Worm (Caenorhabditis elegans): ENCODE data around the gene Y75B8A.8.

Gene Y75B8A.8

ce11 chrIII:12160458-12160857 lies at the start of gene Y75B8A.8:
TSS of gene Y75B8A.8 (plus strand) at chrIII:12160758.
- no peak for TF ChIP-seq him-1 (tag; optimal IDR thresholded peaks at IDR 0.05)
- TF ChIP-seq dao-5 (tag; optimal IDR thresholded peaks at IDR 0.05) = no peak
- no peak for TF ChIP-seq W03F9.2 (tag; optimal IDR thresholded peaks at IDR 0.05)

- TF ChIP-seq dao-5 (tag; optimal IDR thresholded peaks at IDR 0.05) = no peak
- TF ChIP-seq him-1 (tag; optimal IDR thresholded peaks at IDR 0.05) = no peak
- no peak for TF ChIP-seq W03F9.2 (tag; optimal IDR thresholded peaks at IDR 0.05)
These were observed 42.2 kb upstream of the Y75B8A.8 start, which contains the start of gene lron-12 for ce11 chrIII:12118381-12118780. TSS of gene lron-12 (minus strand) at chrIII:12118481.

ce11 chrIII:12119625-12120024 lies 40.9 kb upstream of the Y75B8A.8 start:
- TF ChIP-seq dao-5 (tag; optimal IDR thresholded peaks at IDR 0.05) = no peak
- TF ChIP-seq W03F9.2 (tag; optimal IDR thresholded peaks at IDR 0.05) = no peak
- no peak for TF ChIP-seq him-1 (tag; optimal IDR thresholded peaks at IDR 0.05)

ce11 chrIII:12121177-12121576 lies 39.4 kb upstream of the Y75B8A.8 start:
- no peak for TF ChIP-seq dao-5 (tag; optimal IDR thresholded peaks at IDR 0.05)
- no peak for TF ChIP-seq him-1 (tag; optimal IDR thresholded peaks at IDR 0.05)
- no peak for TF ChIP-seq W03F9.2 (tag; optimal IDR thresholded peaks at IDR 0.05)

ce11 chrIII:12123427-12123826 lies 37.1 kb upstream of the Y75B8A.8 start:
- TF ChIP-seq W03F9.2 (tag; optimal IDR thresholded peaks at IDR 0.05) = no peak

- TF ChIP-seq W03F9.2 (tag; optimal IDR thresholded peaks at IDR 0.05) (no peak), dao-5 (tag; optimal IDR thresholded peaks at IDR 0.05) (no peak), him-1 (tag; optimal IDR thresholded peaks at IDR 0.05) (no peak)
These were observed 36.2 kb upstream of the Y75B8A.8 start for ce11 chrIII:12124392-12124791.

ce11 chrIII:12130052-12130451 lies 30.5 kb upstream of the Y75B8A.8 start, which contains the start of gene Y75B8A.6:
TSS of gene Y75B8A.6 (minus strand) at chrIII:12130343.
- TF ChIP-seq him-1 (tag; optimal IDR thresholded peaks at IDR 0.05) = no peak

- no peak for TF ChIP-seq W03F9.2 (tag; optimal IDR thresholded peaks at IDR 0.05)
- TF ChIP-seq dao-5 (tag; optimal IDR thresholded peaks at IDR 0.05) = no peak
- no peak for TF ChIP-seq him-1 (tag; optimal IDR thresholded peaks at IDR 0.05)
These were observed 29.8 kb upstream of the Y75B8A.8 start for ce11 chrIII:12130769-12131168.

ce11 chrIII:12131751-12132150 lies 28.8 kb upstream of the Y75B8A.8 start:
- TF ChIP-seq dao-5 (tag; optimal IDR thresholded peaks at IDR 0.05) (no peak), W03F9.2 (tag; optimal IDR thresholded peaks at IDR 0.05) (no peak), him-1 (tag; optimal IDR thresholded peaks at IDR 0.05) (no peak)

- no peak for TF ChIP-seq him-1 (tag; optimal IDR thresholded peaks at IDR 0.05)
- no peak for TF ChIP-seq W03F9.2 (tag; optimal IDR thresholded peaks at IDR 0.05)
- no peak for TF ChIP-seq dao-5 (tag; optimal IDR thresholded peaks at IDR 0.05)
These were observed 27.4 kb upstream of the Y75B8A.8 start for ce11 chrIII:12133121-12133520.

ce11 chrIII:12135580-12135979 lies 25.0 kb upstream of the Y75B8A.8 start:
- TF ChIP-seq dao-5 (tag; optimal IDR thresholded peaks at IDR 0.05) (no peak), W03F9.2 (tag; optimal IDR thresholded peaks at IDR 0.05) (no peak)

ce11 chrIII:12137095-12137494 lies 23.5 kb upstream of the Y75B8A.8 start:
- TF ChIP-seq dao-5 (tag; optimal IDR thresholded peaks at IDR 0.05) (no peak), him-1 (tag; optimal IDR thresholded peaks at IDR 0.05) (no peak), W03F9.2 (tag; optimal IDR thresholded peaks at IDR 0.05) (no peak)

ce11 chrIII:12137515-12137914 lies 23.0 kb upstream of the Y75B8A.8 start:
- TF ChIP-seq W03F9.2 (tag; optimal IDR thresholded peaks at IDR 0.05) = no peak
- no peak for TF ChIP-seq him-1 (tag; optimal IDR thresholded peaks at IDR 0.05)
- TF ChIP-seq dao-5 (tag; optimal IDR thresholded peaks at IDR 0.05) = no peak

ce11 chrIII:12138235-12138634 lies 22.3 kb upstream of the Y75B8A.8 start:
- TF ChIP-seq W03F9.2 (tag; optimal IDR thresholded peaks at IDR 0.05) (no peak), him-1 (tag; optimal IDR thresholded peaks at IDR 0.05) (no peak), dao-5 (tag; optimal IDR thresholded peaks at IDR 0.05) (no peak)

ce11 chrIII:12139471-12139870 lies 21.1 kb upstream of the Y75B8A.8 start:
- no peak for TF ChIP-seq him-1 (tag; optimal IDR thresholded peaks at IDR 0.05)
- no peak for TF ChIP-seq W03F9.2 (tag; optimal IDR thresholded peaks at IDR 0.05)
- no peak for TF ChIP-seq dao-5 (tag; optimal IDR thresholded peaks at IDR 0.05)
